Fruit fly (Drosophila melanogaster): ENCODE results near the gene CG14562.

DNA sequence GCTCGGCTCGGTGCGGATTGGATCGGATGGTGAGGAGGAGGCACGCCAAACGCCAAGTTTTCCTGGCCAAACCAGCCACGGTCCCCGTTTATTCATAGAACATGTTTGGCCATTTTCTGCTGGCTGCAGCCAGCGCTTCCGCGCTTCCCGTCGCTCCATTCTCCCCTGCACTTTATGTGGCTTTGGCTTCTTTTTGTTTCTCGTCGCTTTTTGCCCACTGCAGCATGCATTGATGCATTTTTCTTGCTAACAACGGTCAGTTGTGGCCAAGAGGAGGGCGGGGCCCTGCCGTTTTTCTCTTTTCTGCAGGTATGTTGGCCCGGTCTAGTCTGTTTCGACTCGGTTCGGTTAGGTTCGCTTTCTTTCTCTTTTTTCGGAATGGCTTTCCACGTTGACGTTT is 45.8 kb upstream of the CG14562 start:
- TF ChIP-seq rn (GFP tag; IDR thresholded peaks at IDR 0.05) = no peak; the same call in 1 of the 2 replicates
- peak; percentile 7 for TF ChIP-seq EcR (GFP tag; optimal IDR thresholded peaks at IDR 0.05)
- TF ChIP-seq CG32121 (GFP tag; IDR thresholded peaks at IDR 0.05) = peak; percentile 56
- TF ChIP-seq CG15710 (tag; optimal IDR thresholded peaks at IDR 0.05) = no peak
- peak; percentile 43; the same call in 1 of the 3 replicates for TF ChIP-seq CG4496 (GFP tag; IDR thresholded peaks at IDR 0.05)
- no peak for TF ChIP-seq Snoo (tag; optimal IDR thresholded peaks at IDR 0.05)
- peak; percentile 57; the same call in 1 of the 2 replicates for TF ChIP-seq CG12605 (GFP tag; IDR thresholded peaks at IDR 0.05)
- TF ChIP-seq CG17806 (tag; optimal IDR thresholded peaks at IDR 0.05) = no peak
- TF ChIP-seq Pif1B (GFP tag; optimal IDR thresholded peaks at IDR 0.05) = no peak
- TF ChIP-seq CG14655 (GFP tag; optimal IDR thresholded peaks at IDR 0.05) = peak; percentile 45
- TF ChIP-seq gl (tag; optimal IDR thresholded peaks at IDR 0.05) = no peak
